Fruit fly (Drosophila melanogaster) whole organism, embryonic: ENCODE measurements around the gene CG31675.

Experiments used
- Asciz ChIP-seq: fragments of 200-800 bp; sonication (Bioruptor generic); optimal IDR thresholded peaks from 2 replicates; lab custom pipeline; 2017; ENCODE audit warnings: missing biosample characterization, mild to moderate bottlenecking, missing genetic modification characterization, missing genetic modification reagents
- Bdp1 ChIP-seq: fragments of 200-800 bp; sonication (Bioruptor generic); optimal IDR thresholded peaks from 3 replicates; lab custom pipeline; 2016; ENCODE audit warnings: missing biosample characterization, missing genetic modification characterization
- CG1024 ChIP-seq: fragments of 200-800 bp; sonication (Bioruptor generic); IDR thresholded peaks from 2 replicates; pipeline ENCODE4 v1.3.6; 2022; ENCODE audit warnings: missing biosample characterization, missing genetic modification characterization
- CG10267 ChIP-seq: fragments of 200-800 bp; sonication (Bioruptor generic); optimal IDR thresholded peaks from 2 replicates; lab custom pipeline; 2018; ENCODE audit warnings: missing biosample characterization, mild to moderate bottlenecking, missing genetic modification characterization, moderate library complexity
- CG12071 ChIP-seq: fragments of 200-800 bp; sonication (Bioruptor generic); optimal IDR thresholded peaks from 3 replicates; lab custom pipeline; 2018; ENCODE audit warnings: missing biosample characterization, mild to moderate bottlenecking, missing genetic modification characterization
- CG12391 ChIP-seq: fragments of 200-800 bp; sonication (Bioruptor generic); optimal IDR thresholded peaks from 3 replicates; lab custom pipeline; 2018; ENCODE audit warnings: missing biosample characterization, mild to moderate bottlenecking, missing genetic modification characterization, moderate library complexity
- CG13775 ChIP-seq: fragments of 200-800 bp; sonication (Bioruptor generic); optimal IDR thresholded peaks from 3 replicates; lab custom pipeline; 2017; ENCODE audit warnings: missing biosample characterization, mild to moderate bottlenecking, missing genetic modification characterization
- CG14667 ChIP-seq: fragments of 200-800 bp; sonication (Bioruptor generic); IDR thresholded peaks from 2 replicates; pipeline ENCODE4 v1.3.6; 2022; ENCODE audit warnings: missing biosample characterization, missing genetic modification characterization
- CG15073 ChIP-seq: fragments of 200-800 bp; sonication (Bioruptor generic); optimal IDR thresholded peaks from 2 replicates; lab custom pipeline; 2016; ENCODE audit warnings: missing biosample characterization, missing genetic modification characterization
- CG15514 ChIP-seq: fragments of 200-800 bp; sonication (Bioruptor generic); optimal IDR thresholded peaks from 3 replicates; lab custom pipeline; 2017; ENCODE audit warnings: missing biosample characterization, missing genetic modification characterization, mild to moderate bottlenecking, moderate library complexity, missing genetic modification reagents
- CG17385 ChIP-seq: fragments of 200-800 bp; sonication (Bioruptor generic); optimal IDR thresholded peaks from 3 replicates; lab custom pipeline; 2018; ENCODE audit warnings: missing biosample characterization, mild to moderate bottlenecking, missing genetic modification characterization
- CG18262 ChIP-seq: fragments of 200-800 bp; optimal IDR thresholded peaks from 3 replicates; lab custom pipeline; 2019; ENCODE audit warnings: missing biosample characterization, mild to moderate bottlenecking, missing genetic modification characterization, moderate library complexity
- CG2120 ChIP-seq: fragments of 200-800 bp; sonication (Bioruptor generic); optimal IDR thresholded peaks from 3 replicates; lab custom pipeline; 2016; ENCODE audit warnings: missing biosample characterization, missing genetic modification characterization
- CG2678 ChIP-seq: fragments of 200-800 bp; sonication (Bioruptor generic); optimal IDR thresholded peaks from 3 replicates; lab custom pipeline; 2019; ENCODE audit warnings: missing biosample characterization, mild to moderate bottlenecking, missing genetic modification characterization, moderate library complexity
- CG30020 ChIP-seq: fragments of 200-800 bp; optimal IDR thresholded peaks from 2 replicates; lab custom pipeline; 2019; ENCODE audit warnings: missing biosample characterization, mild to moderate bottlenecking, missing genetic modification characterization, moderate library complexity
- CG3281 ChIP-seq: fragments of 200-800 bp; sonication (Bioruptor generic); optimal IDR thresholded peaks from 3 replicates; lab custom pipeline; 2017; ENCODE audit warnings: missing biosample characterization, mild to moderate bottlenecking, missing genetic modification characterization
- CG6854 ChIP-seq: fragments of 200-800 bp; sonication (Bioruptor generic); optimal IDR thresholded peaks from 3 replicates; lab custom pipeline; 2017; ENCODE audit warnings: missing biosample characterization, mild to moderate bottlenecking, missing genetic modification characterization
- CG8089 ChIP-seq: fragments of 200-800 bp; sonication (Bioruptor generic); optimal IDR thresholded peaks from 3 replicates; lab custom pipeline; 2016; ENCODE audit warnings: missing biosample characterization, missing genetic modification characterization
- CG8290 ChIP-seq, 3 experiments: fragments of 200-800 bp; sonication (Bioruptor generic); optimal IDR thresholded peaks; 2 replicates each; lab custom pipeline; 2016 to 2019; ENCODE audit warnings: missing biosample characterization in 3 of 3, missing genetic modification characterization in 3 of 3, mild to moderate bottlenecking in 2 of 3, moderate library complexity in 1 of 3
- CG8924 ChIP-seq: fragments of 200-800 bp; optimal IDR thresholded peaks from 3 replicates; lab custom pipeline; 2019; ENCODE audit warnings: missing biosample characterization, mild to moderate bottlenecking, missing genetic modification characterization, moderate library complexity
- CG9727 ChIP-seq: fragments of 200-800 bp; sonication (Bioruptor generic); optimal IDR thresholded peaks from 3 replicates; lab custom pipeline; 2017; ENCODE audit warnings: missing biosample characterization, mild to moderate bottlenecking, missing genetic modification characterization
- D19A ChIP-seq: fragments of 200-800 bp; optimal IDR thresholded peaks from 3 replicates; lab custom pipeline; 2019; ENCODE audit warnings: missing biosample characterization, mild to moderate bottlenecking, missing genetic modification characterization, moderate library complexity
- Dbx ChIP-seq: fragments of 200-800 bp; sonication (Bioruptor generic); IDR thresholded peaks from 3 replicates; pipeline ENCODE4 v1.3.6; 2022; ENCODE audit warnings: missing biosample characterization, missing genetic modification characterization
- Ets97D ChIP-seq: fragments of 200-800 bp; sonication (Bioruptor generic); optimal IDR thresholded peaks from 3 replicates; lab custom pipeline; 2016; ENCODE audit warnings: missing biosample characterization, missing genetic modification characterization
- Hr3 ChIP-seq: fragments of 200-800 bp; sonication (Bioruptor generic); optimal IDR thresholded peaks from 3 replicates; lab custom pipeline; 2016; ENCODE audit warnings: missing biosample characterization, missing genetic modification characterization
- Pdp1 ChIP-seq, 2 experiments: fragments of 200-800 bp; sonication (Bioruptor generic); optimal IDR thresholded peaks; 3 replicates each; lab custom pipeline; 2016; ENCODE audit warnings: missing biosample characterization in 2 of 2, missing genetic modification characterization in 2 of 2, mild to moderate bottlenecking in 1 of 2, moderate library complexity in 1 of 2
- Rfx ChIP-seq: fragments of 200-800 bp; sonication (Bioruptor generic); IDR thresholded peaks from 2 replicates; pipeline ENCODE4 v1.3.6; 2022; ENCODE audit warnings: missing biosample characterization, missing genetic modification characterization
- TFAM ChIP-seq: fragments of 200-800 bp; sonication (Bioruptor generic); optimal IDR thresholded peaks from 2 replicates; lab custom pipeline; 2017; ENCODE audit warnings: missing biosample characterization, missing genetic modification characterization, inconsistent platforms
- Trl ChIP-seq, 3 experiments: fragments of >200 bp in 2 of 3; fragments of 200-800 bp in 1 of 3; sonication (Bioruptor generic) in 1 of 3; optimal IDR thresholded peaks; 2 replicates in 1 of 3; 3 replicates in 2 of 3; lab custom pipeline; 2016 to 2017; ENCODE audit warnings: missing biosample characterization in 1 of 3, missing genetic modification characterization in 1 of 3
- ac ChIP-seq: fragments of 200-800 bp; sonication (Bioruptor generic); optimal IDR thresholded peaks from 3 replicates; lab custom pipeline; 2017; ENCODE audit warnings: missing biosample characterization, mild to moderate bottlenecking, missing genetic modification characterization
- al ChIP-seq: fragments of 200-800 bp; sonication (Bioruptor generic); IDR thresholded peaks from 2 replicates; pipeline ENCODE4 v1.3.6; 2022; ENCODE audit warnings: missing biosample characterization, missing genetic modification characterization
- cad ChIP-seq: fragments of >200 bp; optimal IDR thresholded peaks from 2 replicates; lab custom pipeline; 2017; ENCODE audit warnings: missing biosample characterization, missing genetic modification characterization
- croc ChIP-seq: fragments of 200-800 bp; sonication (Bioruptor generic); conservative IDR thresholded peaks from 3 replicates; pipeline ENCODE4 v1.3.6; 2022; ENCODE audit warnings: missing biosample characterization, missing genetic modification characterization
- crol ChIP-seq: fragments of 200-800 bp; sonication (Bioruptor generic); IDR thresholded peaks from 2 replicates; pipeline ENCODE4 v1.3.6; 2022; ENCODE audit warnings: missing biosample characterization, missing genetic modification characterization
- cwo ChIP-seq: fragments of 200-800 bp; sonication (Bioruptor generic); optimal IDR thresholded peaks from 3 replicates; lab custom pipeline; 2017; ENCODE audit warnings: missing biosample characterization, missing genetic modification characterization, mild to moderate bottlenecking, moderate library complexity, missing genetic modification reagents
- dimm ChIP-seq: fragments of 200-800 bp; sonication (Bioruptor generic); IDR thresholded peaks from 2 replicates; pipeline ENCODE4 v1.3.6; 2022; ENCODE audit warnings: missing biosample characterization, missing genetic modification characterization
- eve ChIP-seq, 2 experiments: fragments of >200 bp; optimal IDR thresholded peaks; 2 replicates each; lab custom pipeline; 2017; ENCODE audit warnings: missing biosample characterization in 2 of 2, missing genetic modification characterization in 2 of 2
- gcm2 ChIP-seq: fragments of 200-800 bp; sonication (Bioruptor generic); optimal IDR thresholded peaks from 2 replicates; lab custom pipeline; 2016; ENCODE audit warnings: missing biosample characterization, missing genetic modification characterization
- grau ChIP-seq: fragments of 200-800 bp; optimal IDR thresholded peaks from 3 replicates; lab custom pipeline; 2019; ENCODE audit warnings: missing biosample characterization, mild to moderate bottlenecking, missing genetic modification characterization, moderate library complexity
- gro ChIP-seq: fragments of 200-800 bp; sonication (Bioruptor generic); optimal IDR thresholded peaks from 2 replicates; lab custom pipeline; 2016; ENCODE audit warnings: missing biosample characterization, missing genetic modification characterization
- lbe ChIP-seq: fragments of 200-800 bp; sonication (Bioruptor generic); optimal IDR thresholded peaks from 2 replicates; lab custom pipeline; 2016; ENCODE audit warnings: missing biosample characterization, mild to moderate bottlenecking, missing genetic modification characterization
- org-1 ChIP-seq: fragments of 200-800 bp; sonication (Bioruptor generic); optimal IDR thresholded peaks from 2 replicates; lab custom pipeline; 2017; ENCODE audit warnings: missing biosample characterization, missing genetic modification characterization
- otp ChIP-seq: fragments of 200-800 bp; sonication (Bioruptor generic); IDR thresholded peaks from 3 replicates; pipeline ENCODE4, ENCODE4 v1.3.6; 2022; ENCODE audit warnings: missing biosample characterization, missing genetic modification characterization
- pita ChIP-seq: fragments of 200-800 bp; sonication (Bioruptor generic); optimal IDR thresholded peaks from 2 replicates; lab custom pipeline; 2017; ENCODE audit warnings: missing biosample characterization, mild to moderate bottlenecking, missing genetic modification characterization
- pros ChIP-seq: fragments of 200-800 bp; sonication (Bioruptor generic); optimal IDR thresholded peaks from 3 replicates; lab custom pipeline; 2019; ENCODE audit warnings: missing biosample characterization, mild to moderate bottlenecking, missing genetic modification characterization, moderate library complexity
- row ChIP-seq: fragments of 200-800 bp; sonication (Bioruptor generic); IDR thresholded peaks from 3 replicates; pipeline ENCODE4 v1.3.6; 2022; ENCODE audit warnings: missing biosample characterization, missing genetic modification characterization
- sc ChIP-seq, 3 experiments: fragments of >200 bp in 2 of 3; fragments of 200-800 bp in 1 of 3; sonication (Bioruptor generic) in 1 of 3; optimal IDR thresholded peaks; 2 replicates in 2 of 3; 3 replicates in 1 of 3; lab custom pipeline; 2017; ENCODE audit warnings: mild to moderate bottlenecking in 1 of 3, missing biosample characterization in 1 of 3, missing genetic modification characterization in 1 of 3, missing genetic modification reagents in 1 of 3
- sisA ChIP-seq: fragments of 200-800 bp; sonication (Bioruptor generic); IDR thresholded peaks from 2 replicates; pipeline ENCODE4 v1.3.6; 2022; ENCODE audit warnings: missing biosample characterization, missing genetic modification characterization
- slp2 ChIP-seq: fragments of 200-800 bp; sonication (Bioruptor generic); optimal IDR thresholded peaks from 2 replicates; lab custom pipeline; 2016; ENCODE audit warnings: missing biosample characterization, missing genetic modification characterization
- z ChIP-seq: fragments of 200-800 bp; sonication (Bioruptor generic); IDR thresholded peaks from 3 replicates; pipeline ENCODE4 v1.3.6; 2022; ENCODE audit warnings: missing biosample characterization, missing genetic modification characterization

The CG31675 gene

DNA sequence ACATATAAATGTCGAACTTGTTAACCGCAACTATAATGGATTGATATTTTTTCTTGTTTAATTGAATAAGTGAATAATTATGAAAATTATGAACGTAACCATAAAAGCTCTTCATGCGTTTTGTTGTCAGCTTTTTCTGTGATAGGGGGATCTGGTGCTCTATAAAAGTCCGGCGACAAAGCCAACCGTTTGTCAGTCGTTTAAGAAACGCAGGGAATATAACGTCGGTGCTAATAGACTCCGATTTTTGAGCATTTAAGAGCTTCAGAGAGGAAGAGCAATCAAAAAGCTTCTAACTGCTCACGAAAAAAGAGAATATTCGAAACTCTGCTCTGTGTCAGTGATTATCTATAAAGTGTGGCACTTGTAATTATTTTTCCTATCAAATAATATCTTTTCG lies 36.5 kb upstream of the CG31675 start, which contains the start of gene CG31674 (continued):
- no peak for TF ChIP-seq Asciz (GFP tag; lab: Kevin White, UChicago)
- TF ChIP-seq otp (GFP tag; lab: Robert Waterston, UW): no peak
- no peak for TF ChIP-seq crol (GFP tag; lab: Robert Waterston, UW)
- TF ChIP-seq row (GFP tag; lab: Robert Waterston, UW): no peak
- TF ChIP-seq lbe (GFP tag; lab: Kevin White, UChicago): no peak
- no peak for TF ChIP-seq CG15073
- TF ChIP-seq Hr3 (GFP tag; lab: Kevin White, UChicago): no peak
- TF ChIP-seq CG17385: peak; percentile 39
- TF ChIP-seq Trl (optimal IDR thresholded peaks at IDR 0.05; lab: Kevin White, UChicago): peak; percentile 47 to 81
- no peak for TF ChIP-seq Trl (GFP tag; optimal IDR thresholded peaks at IDR 0.05; lab: Kevin White, UChicago)
- peak in 1 of 2 experiments; percentile 59 for TF ChIP-seq eve (GFP tag; optimal IDR thresholded peaks at IDR 0.05; lab: Kevin White, UChicago)
- TF ChIP-seq Dbx (GFP tag; lab: Robert Waterston, UW): no peak
- TF ChIP-seq CG13775 (GFP tag; lab: Kevin White, UChicago): no peak
- no peak for TF ChIP-seq CG8290 (GFP tag; optimal IDR thresholded peaks at IDR 0.05; lab: Kevin White, UChicago)
- TF ChIP-seq CG8290 (tag; optimal IDR thresholded peaks at IDR 0.05; lab: Kevin White, UChicago): peak in 1 of 2 experiments; percentile 19
- no peak for TF ChIP-seq CG8089 (GFP tag; lab: Kevin White, UChicago)
- TF ChIP-seq CG8924 (tag; lab: Kevin White, UChicago): no peak
- peak in 1 of 2 experiments; percentile 62 for TF ChIP-seq Pdp1 (GFP tag; optimal IDR thresholded peaks at IDR 0.05; lab: Kevin White, UChicago)
- no peak for TF ChIP-seq TFAM (GFP tag; lab: Kevin White, UChicago)
- no peak for TF ChIP-seq Bdp1
- no peak for TF ChIP-seq croc (GFP tag; lab: Robert Waterston, UW)
- no peak for TF ChIP-seq Ets97D (GFP tag; lab: Kevin White, UChicago)
- TF ChIP-seq al (GFP tag; lab: Robert Waterston, UW): no peak
- peak; percentile 21; the same call in 1 of the 2 replicates for TF ChIP-seq Rfx
- TF ChIP-seq ac (GFP tag; lab: Kevin White, UChicago): no peak
- peak; percentile 0 for TF ChIP-seq CG2120
- peak; percentile 81 for TF ChIP-seq D19A (tag; lab: Kevin White, UChicago)
- TF ChIP-seq gro (GFP tag; lab: Kevin White, UChicago): peak; percentile 47
- no peak for TF ChIP-seq cad (GFP tag; lab: Kevin White, UChicago)
- TF ChIP-seq cwo: no peak
- TF ChIP-seq CG30020 (tag; lab: Kevin White, UChicago): no peak
- TF ChIP-seq pros (GFP tag; lab: Kevin White, UChicago): no peak
- no peak for TF ChIP-seq dimm
- TF ChIP-seq sisA (GFP tag; lab: Robert Waterston, UW): no peak
- TF ChIP-seq org-1 (GFP tag; lab: Kevin White, UChicago): no peak
- TF ChIP-seq CG15514 (GFP tag; lab: Kevin White, UChicago): peak; percentile 11
- TF ChIP-seq CG2678: peak; percentile 31
- no peak for TF ChIP-seq CG18262 (tag; lab: Kevin White, UChicago)
- peak; percentile 21 for TF ChIP-seq CG3281 (GFP tag; lab: Kevin White, UChicago)
- no peak for TF ChIP-seq CG12071 (GFP tag; lab: Kevin White, UChicago)
- no peak for TF ChIP-seq CG10267 (tag; lab: Kevin White, UChicago)
- TF ChIP-seq gcm2: no peak
- TF ChIP-seq CG14667 (GFP tag; lab: Robert Waterston, UW): no peak
- no peak for TF ChIP-seq CG1024
- TF ChIP-seq CG12391 (tag; lab: Kevin White, UChicago): no peak
- TF ChIP-seq slp2 (GFP tag; lab: Kevin White, UChicago): no peak
- TF ChIP-seq grau (tag; lab: Kevin White, UChicago): no peak
- no peak for TF ChIP-seq sc (optimal IDR thresholded peaks at IDR 0.05; lab: Kevin White, UChicago)
- TF ChIP-seq sc (GFP tag; optimal IDR thresholded peaks at IDR 0.05; lab: Kevin White, UChicago): no peak
- TF ChIP-seq z (GFP tag; lab: Robert Waterston, UW): no peak
- TF ChIP-seq pita (GFP tag; lab: Kevin White, UChicago): no peak
- TF ChIP-seq CG6854 (GFP tag; lab: Kevin White, UChicago): no peak
- no peak for TF ChIP-seq CG9727 (GFP tag; lab: Kevin White, UChicago)
